Worm (Caenorhabditis elegans) whole organism, L4/young adult: ENCODE results near the gene fem-1.

Source experiments
- dao-5 ChIP-seq: sonication (generic microtip); optimal IDR thresholded peaks from 2 replicates; lab custom pipeline; 2016; ENCODE audit warnings: missing genotype, missing genetic modification characterization, moderate library complexity, missing compliant biosample characterization
- him-1 ChIP-seq: sonication (generic microtip); optimal IDR thresholded peaks from 2 replicates; lab custom pipeline; 2016; ENCODE audit warnings: missing genotype, missing genetic modification reagents, missing genetic modification characterization, missing compliant biosample characterization

ce11 chrIV:5561059-5561458, 23.3 kb upstream of the fem-1 start:
- no peak for TF ChIP-seq him-1 (tag; lab: Kevin White, UChicago)
- no peak for TF ChIP-seq dao-5 (tag; lab: Kevin White, UChicago)
